Fruit fly (Drosophila melanogaster) whole organism, embryonic: ENCODE data around the gene Mco4.

Experiments used
- Ada2b ChIP-seq: fragments of 200-800 bp; sonication (Bioruptor generic); IDR thresholded peaks from 2 replicates; pipeline ENCODE4 v1.3.6; 2022; ENCODE audit warnings: missing biosample characterization, missing genetic modification characterization
- Blimp-1 ChIP-seq: fragments of 200-800 bp; sonication (Bioruptor generic); optimal IDR thresholded peaks from 3 replicates; lab custom pipeline; 2018; ENCODE audit warnings: missing biosample characterization, missing genetic modification characterization, mild to moderate bottlenecking, moderate library complexity, missing genetic modification reagents
- CG10147 ChIP-seq: fragments of 200-800 bp; sonication (Bioruptor generic); optimal IDR thresholded peaks from 2 replicates; lab custom pipeline; 2019; ENCODE audit warnings: missing biosample characterization, mild to moderate bottlenecking, missing genetic modification characterization, moderate library complexity
- CG10654 ChIP-seq: fragments of 200-800 bp; sonication (Bioruptor generic); optimal IDR thresholded peaks from 2 replicates; lab custom pipeline; 2016; ENCODE audit warnings: missing biosample characterization, missing genetic modification characterization
- CG11695 ChIP-seq: fragments of 200-800 bp; sonication (Bioruptor generic); IDR thresholded peaks from 3 replicates; pipeline ENCODE4 v1.3.6; 2022; ENCODE audit warnings: missing biosample characterization, missing genetic modification characterization
- CG12104 ChIP-seq: fragments of 200-800 bp; sonication (Bioruptor generic); optimal IDR thresholded peaks from 3 replicates; lab custom pipeline; 2016; ENCODE audit warnings: missing biosample characterization, missing genetic modification characterization
- CG1529 ChIP-seq: fragments of 200-800 bp; sonication (Bioruptor generic); optimal IDR thresholded peaks from 3 replicates; lab custom pipeline; 2018; ENCODE audit warnings: missing biosample characterization, missing genetic modification characterization
- CG17568 ChIP-seq: fragments of 200-800 bp; sonication (Bioruptor generic); optimal IDR thresholded peaks from 2 replicates; lab custom pipeline; 2018; ENCODE audit warnings: missing biosample characterization, mild to moderate bottlenecking, missing genetic modification characterization, moderate library complexity
- CG2116 ChIP-seq: fragments of 200-800 bp; sonication (Bioruptor generic); optimal IDR thresholded peaks from 3 replicates; lab custom pipeline; 2018; ENCODE audit warnings: missing biosample characterization, mild to moderate bottlenecking, missing genetic modification characterization
- CG2678 ChIP-seq: fragments of 200-800 bp; sonication (Bioruptor generic); optimal IDR thresholded peaks from 3 replicates; lab custom pipeline; 2019; ENCODE audit warnings: missing biosample characterization, mild to moderate bottlenecking, missing genetic modification characterization, moderate library complexity
- CG3281 ChIP-seq: fragments of 200-800 bp; sonication (Bioruptor generic); optimal IDR thresholded peaks from 3 replicates; lab custom pipeline; 2017; ENCODE audit warnings: missing biosample characterization, mild to moderate bottlenecking, missing genetic modification characterization
- CG34376 ChIP-seq: fragments of 200-800 bp; sonication (Bioruptor generic); optimal IDR thresholded peaks from 2 replicates; lab custom pipeline; 2018; ENCODE audit warnings: missing biosample characterization, mild to moderate bottlenecking, missing genetic modification characterization
- CG42726 ChIP-seq: fragments of 200-800 bp; sonication (Bioruptor generic); IDR thresholded peaks from 2 replicates; pipeline ENCODE4 v1.3.6; 2022; ENCODE audit warnings: missing biosample characterization, missing genetic modification characterization; ENCODE audit not compliant: partially characterized antibody
- CG7786 ChIP-seq: fragments of 200-800 bp; sonication (Bioruptor generic); optimal IDR thresholded peaks from 2 replicates; lab custom pipeline; 2016; ENCODE audit warnings: missing biosample characterization, missing genetic modification characterization
- CG9932 ChIP-seq: fragments of 200-800 bp; sonication (Bioruptor generic); IDR thresholded peaks from 2 replicates; pipeline ENCODE4 v1.3.6; 2022; ENCODE audit warnings: missing biosample characterization, missing genetic modification characterization
- D ChIP-seq, 2 experiments: fragments of 200-800 bp in 1 of 2; fragments of >200 bp in 1 of 2; sonication (Bioruptor generic) in 1 of 2; optimal IDR thresholded peaks; 2 replicates in 1 of 2; 3 replicates in 1 of 2; lab custom pipeline; 2017; ENCODE audit warnings: mild to moderate bottlenecking in 1 of 2, missing biosample characterization in 1 of 2, missing genetic modification characterization in 1 of 2, missing genetic modification reagents in 1 of 2
- Dbx ChIP-seq: fragments of 200-800 bp; sonication (Bioruptor generic); IDR thresholded peaks from 3 replicates; pipeline ENCODE4 v1.3.6; 2022; ENCODE audit warnings: missing biosample characterization, missing genetic modification characterization
- Dll ChIP-seq: fragments of 200-800 bp; sonication (Bioruptor generic); IDR thresholded peaks from 4 replicates; pipeline ENCODE4 v1.3.6; 2022; ENCODE audit warnings: missing biosample characterization, missing genetic modification characterization; ENCODE audit not compliant: partially characterized antibody
- Doc3 ChIP-seq: fragments of 200-800 bp; sonication (Bioruptor generic); IDR thresholded peaks from 3 replicates; pipeline ENCODE4 v1.3.6; 2022; ENCODE audit warnings: missing biosample characterization, missing genetic modification characterization; ENCODE audit not compliant: partially characterized antibody
- Dp ChIP-seq: fragments of 200-800 bp; sonication (Bioruptor generic); optimal IDR thresholded peaks from 2 replicates; lab custom pipeline; 2018; ENCODE audit warnings: missing biosample characterization, mild to moderate bottlenecking, missing genetic modification characterization, moderate library complexity
- Fer3 ChIP-seq: fragments of 200-800 bp; sonication (Bioruptor generic); optimal IDR thresholded peaks from 2 replicates; lab custom pipeline; 2018; ENCODE audit warnings: missing biosample characterization, mild to moderate bottlenecking, missing genetic modification characterization, moderate library complexity
- Gug ChIP-seq: fragments of 200-800 bp; sonication (Bioruptor generic); IDR thresholded peaks from 4 replicates; pipeline ENCODE4 v1.3.6; 2022; ENCODE audit warnings: missing biosample characterization, missing genetic modification characterization
- Hr39 ChIP-seq: fragments of >200 bp; optimal IDR thresholded peaks from 2 replicates; lab custom pipeline; 2017
- Lpt ChIP-seq: fragments of >200 bp; optimal IDR thresholded peaks from 2 replicates; lab custom pipeline; 2018; ENCODE audit warnings: missing biosample characterization, missing genetic modification characterization
- Mad ChIP-seq: fragments of 200-800 bp; sonication (Bioruptor generic); optimal IDR thresholded peaks from 2 replicates; lab custom pipeline; 2016; ENCODE audit warnings: missing biosample characterization, missing genetic modification characterization
- Med ChIP-seq: fragments of 200-800 bp; sonication (Bioruptor generic); peaks from one replicate; lab custom pipeline; 2016; ENCODE audit warnings: missing biosample characterization, missing genetic modification characterization, mild to moderate bottlenecking, inconsistent platforms, moderate library complexity
- Nf-YB ChIP-seq: fragments of 200-800 bp; sonication (Bioruptor generic); optimal IDR thresholded peaks from 3 replicates; lab custom pipeline; 2019; ENCODE audit warnings: missing biosample characterization, mild to moderate bottlenecking, missing genetic modification characterization, moderate library complexity
- Rfx ChIP-seq: fragments of 200-800 bp; sonication (Bioruptor generic); IDR thresholded peaks from 2 replicates; pipeline ENCODE4 v1.3.6; 2022; ENCODE audit warnings: missing biosample characterization, missing genetic modification characterization
- Sin3A ChIP-seq: fragments of >200 bp; optimal IDR thresholded peaks from 2 replicates; lab custom pipeline; 2018
- Sox100B ChIP-seq: fragments of 200-800 bp; sonication (Bioruptor generic); optimal IDR thresholded peaks from 3 replicates; lab custom pipeline; 2018; ENCODE audit warnings: missing biosample characterization, mild to moderate bottlenecking, missing genetic modification characterization
- Stat92E ChIP-seq, 3 experiments: fragments of >200 bp in 2 of 3; fragments of 200-800 bp in 1 of 3; sonication (Bioruptor generic) in 1 of 3; optimal IDR thresholded peaks; 2 replicates each; lab custom pipeline; 2017 to 2019; ENCODE audit warnings: missing biosample characterization in 3 of 3, missing genetic modification characterization in 3 of 3, mild to moderate bottlenecking in 1 of 3, moderate library complexity in 1 of 3
- Xrp1 ChIP-seq: fragments of 200-800 bp; sonication (Bioruptor generic); IDR thresholded peaks from 2 replicates; pipeline ENCODE4 v1.3.6; 2022; ENCODE audit warnings: missing biosample characterization, missing genetic modification characterization
- bbx ChIP-seq: fragments of 200-800 bp; sonication (Bioruptor generic); IDR thresholded peaks from 2 replicates; pipeline ENCODE4 v1.3.6; 2022; ENCODE audit warnings: missing biosample characterization, missing genetic modification characterization; ENCODE audit not compliant: partially characterized antibody
- chinmo ChIP-seq: fragments of 200-800 bp; sonication (Bioruptor generic); IDR thresholded peaks from 4 replicates; pipeline ENCODE4 v1.3.6; 2022; ENCODE audit warnings: missing biosample characterization, missing genetic modification characterization; ENCODE audit not compliant: partially characterized antibody
- corto ChIP-seq: fragments of 200-800 bp; sonication (Bioruptor generic); optimal IDR thresholded peaks from 2 replicates; lab custom pipeline; 2016; ENCODE audit warnings: missing biosample characterization, mild to moderate bottlenecking, missing genetic modification characterization, moderate library complexity
- da ChIP-seq: fragments of 200-800 bp; sonication (Bioruptor generic); optimal IDR thresholded peaks from 2 replicates; lab custom pipeline; 2016; ENCODE audit warnings: missing biosample characterization, missing genetic modification characterization
- emc ChIP-seq: fragments of 200-800 bp; sonication (Bioruptor generic); optimal IDR thresholded peaks from 2 replicates; lab custom pipeline; 2016; ENCODE audit warnings: missing biosample characterization, missing genetic modification characterization
- ewg ChIP-seq: fragments of 200-800 bp; sonication (Bioruptor generic); optimal IDR thresholded peaks from 3 replicates; lab custom pipeline; 2017; ENCODE audit warnings: mild to moderate bottlenecking, missing biosample characterization, missing genetic modification reagents, missing genetic modification characterization
- fd64A ChIP-seq: fragments of 200-800 bp; sonication (Bioruptor generic); optimal IDR thresholded peaks from 3 replicates; lab custom pipeline; 2018; ENCODE audit warnings: missing biosample characterization, mild to moderate bottlenecking, missing genetic modification characterization
- knrl ChIP-seq: fragments of 200-800 bp; sonication (Bioruptor generic); IDR thresholded peaks from 3 replicates; pipeline ENCODE4 v1.3.6; 2022; ENCODE audit warnings: missing biosample characterization, missing genetic modification characterization; ENCODE audit not compliant: partially characterized antibody
- mld ChIP-seq: fragments of 200-800 bp; sonication (Bioruptor generic); IDR thresholded peaks from 3 replicates; pipeline ENCODE4 v1.3.6; 2022; ENCODE audit warnings: missing biosample characterization, missing genetic modification characterization; ENCODE audit not compliant: partially characterized antibody
- nerfin-1 ChIP-seq: fragments of 200-800 bp; sonication (Bioruptor generic); optimal IDR thresholded peaks from 3 replicates; lab custom pipeline; 2019; ENCODE audit warnings: missing biosample characterization, mild to moderate bottlenecking, missing genetic modification characterization, moderate library complexity
- pfk ChIP-seq: fragments of 200-800 bp; sonication (Bioruptor generic); optimal IDR thresholded peaks from 2 replicates; lab custom pipeline; 2018; ENCODE audit warnings: missing biosample characterization, mild to moderate bottlenecking, missing genetic modification characterization, moderate library complexity
- sisA ChIP-seq: fragments of 200-800 bp; sonication (Bioruptor generic); IDR thresholded peaks from 2 replicates; pipeline ENCODE4 v1.3.6; 2022; ENCODE audit warnings: missing biosample characterization, missing genetic modification characterization
- slp2 ChIP-seq: fragments of 200-800 bp; sonication (Bioruptor generic); optimal IDR thresholded peaks from 2 replicates; lab custom pipeline; 2016; ENCODE audit warnings: missing biosample characterization, missing genetic modification characterization
- ssp ChIP-seq: fragments of 200-800 bp; sonication (Bioruptor generic); IDR thresholded peaks from 2 replicates; pipeline ENCODE4 v1.3.6; 2022; ENCODE audit warnings: missing biosample characterization, missing genetic modification characterization
- tin ChIP-seq: fragments of 200-800 bp; sonication (Bioruptor generic); optimal IDR thresholded peaks from 3 replicates; lab custom pipeline; 2016; ENCODE audit warnings: missing biosample characterization, missing genetic modification characterization
- tna ChIP-seq: fragments of 200-800 bp; sonication (Bioruptor generic); IDR thresholded peaks from 2 replicates; pipeline ENCODE4 v1.3.6; 2022; ENCODE audit warnings: missing biosample characterization, missing genetic modification characterization; ENCODE audit not compliant: partially characterized antibody
- vnd ChIP-seq: fragments of 200-800 bp; sonication (Bioruptor generic); IDR thresholded peaks from 3 replicates; pipeline ENCODE4 v1.3.6; 2022; ENCODE audit warnings: missing biosample characterization, missing genetic modification characterization; ENCODE audit not compliant: partially characterized antibody
- zen2 ChIP-seq: fragments of 200-800 bp; sonication (Bioruptor generic); IDR thresholded peaks from 3 replicates; pipeline ENCODE4 v1.3.6; 2022; ENCODE audit warnings: missing biosample characterization, missing genetic modification characterization; ENCODE audit not compliant: partially characterized antibody

Gene Mco4

DNA sequence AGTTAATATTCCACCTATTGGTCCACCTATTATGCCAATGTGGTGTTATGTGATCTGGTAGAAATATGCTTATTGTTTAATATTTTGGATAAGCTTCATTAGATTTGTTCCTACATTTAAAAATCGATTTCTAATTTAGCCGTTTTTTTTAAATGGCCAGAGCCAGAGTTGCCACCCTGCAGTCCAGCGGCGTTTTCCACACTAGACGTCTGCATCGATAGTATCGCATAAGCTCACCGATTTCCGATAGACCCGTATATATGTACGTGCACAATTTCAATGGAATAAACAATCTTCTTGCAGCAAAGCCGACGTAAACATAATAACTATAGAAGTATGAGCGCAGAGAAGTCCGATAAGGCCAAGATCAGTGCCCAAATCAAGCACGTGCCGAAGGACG, 14.0 kb downstream of the Mco4 start, which contains the start of gene Taf9 (continued):
- TF ChIP-seq pfk (GFP tag; lab: Kevin White, UChicago), result no peak
- TF ChIP-seq CG34376 (GFP tag; lab: Kevin White, UChicago), result no peak
- TF ChIP-seq sisA, result no peak
- no peak for TF ChIP-seq fd64A
- peak in 1 of 3 experiments; percentile 0 for TF ChIP-seq Stat92E (GFP tag; optimal IDR thresholded peaks at IDR 0.05; lab: Kevin White, UChicago)
- peak; percentile 88; the same call in 1 of the 2 replicates for TF ChIP-seq CG42726 (GFP tag; lab: Robert Waterston, UW)
- TF ChIP-seq Lpt (GFP tag; lab: Kevin White, UChicago), result no peak
- peak; percentile 91 for TF ChIP-seq zen2 (GFP tag; lab: Robert Waterston, UW)
- no peak for TF ChIP-seq emc (GFP tag; lab: Kevin White, UChicago)
- TF ChIP-seq Sox100B (GFP tag; lab: Kevin White, UChicago), result no peak
- no peak for TF ChIP-seq CG2678 (tag; lab: Kevin White, UChicago)
- TF ChIP-seq Dll, result peak; percentile 85
- TF ChIP-seq Doc3 (GFP tag; lab: Robert Waterston, UW), result peak; percentile 69
- no peak for TF ChIP-seq nerfin-1 (tag; lab: Kevin White, UChicago)
- TF ChIP-seq Gug (GFP tag; lab: Robert Waterston, UW), result no peak
- no peak for TF ChIP-seq Ada2b (GFP tag; lab: Robert Waterston, UW)
- TF ChIP-seq Fer3 (tag; lab: Kevin White, UChicago), result no peak
- no peak for TF ChIP-seq ssp (GFP tag; lab: Robert Waterston, UW)
- no peak for TF ChIP-seq CG7786 (GFP tag; lab: Kevin White, UChicago)
- TF ChIP-seq CG3281 (GFP tag; lab: Kevin White, UChicago), result no peak
- TF ChIP-seq mld (GFP tag; lab: Robert Waterston, UW), result peak; percentile 60; the same call in 2 of the 3 replicates
- TF ChIP-seq CG1529, result no peak
- peak; percentile 31; the same call in 1 of the 2 replicates for TF ChIP-seq CG9932 (GFP tag; lab: Robert Waterston, UW)
- no peak for TF ChIP-seq Xrp1 (GFP tag; lab: Robert Waterston, UW)
- no peak for TF ChIP-seq CG17568 (GFP tag; lab: Kevin White, UChicago)
- TF ChIP-seq tna (GFP tag; lab: Robert Waterston, UW), result peak; percentile 84
- no peak for TF ChIP-seq CG11695
- no peak for TF ChIP-seq CG12104 (GFP tag; lab: Kevin White, UChicago)
- no peak for TF ChIP-seq Hr39 (lab: Kevin White, UChicago)
- TF ChIP-seq Mad (GFP tag; lab: Kevin White, UChicago), result no peak
- TF ChIP-seq Sin3A, result peak; percentile 51
- peak; percentile 82 for TF ChIP-seq vnd
- peak; percentile 68 for TF ChIP-seq Dp (GFP tag; lab: Kevin White, UChicago)
- TF ChIP-seq tin (GFP tag; lab: Kevin White, UChicago), result no peak
- TF ChIP-seq Rfx (GFP tag; lab: Robert Waterston, UW), result peak; percentile 52
- no peak for TF ChIP-seq CG10654
- TF ChIP-seq CG10147 (GFP tag; lab: Kevin White, UChicago), result no peak
- TF ChIP-seq Med (GFP tag; lab: Kevin White, UChicago), result peak; percentile 83
- TF ChIP-seq bbx, result peak; percentile 91
- TF ChIP-seq da, result no peak
- peak; percentile 94 for TF ChIP-seq chinmo
- peak; percentile 81 for TF ChIP-seq knrl
- peak; percentile 42 for TF ChIP-seq CG2116 (GFP tag; lab: Kevin White, UChicago)
- 0 out of 3 replicates have a peak, but pooled peaks have one; percentile 15 for TF ChIP-seq Dbx (GFP tag; lab: Robert Waterston, UW)
- TF ChIP-seq Blimp-1 (GFP tag; lab: Kevin White, UChicago), result no peak
- TF ChIP-seq D (optimal IDR thresholded peaks at IDR 0.05; lab: Kevin White, UChicago), result no peak
- TF ChIP-seq D (GFP tag; optimal IDR thresholded peaks at IDR 0.05; lab: Kevin White, UChicago), result no peak
- no peak for TF ChIP-seq ewg (GFP tag; lab: Kevin White, UChicago)
- no peak for TF ChIP-seq slp2 (GFP tag; lab: Kevin White, UChicago)
- no peak for TF ChIP-seq Nf-YB (GFP tag; lab: Kevin White, UChicago)
- no peak for TF ChIP-seq corto (GFP tag; lab: Kevin White, UChicago)
